Worm (Caenorhabditis elegans) whole organism, L4 larva: Measurements from ENCODE around the gene F35H10.5.

ENCODE experiments used
- dve-1 ChIP-seq: sonication (generic microtip); optimal IDR thresholded peaks from 2 replicates; lab custom pipeline; 2017; ENCODE audit warnings: antibody characterized with exemption, mild to moderate bottlenecking, missing genetic modification characterization, missing compliant biosample characterization; ENCODE audit not compliant: insufficient read depth
- hlh-11 ChIP-seq: fragments of 200-800 bp; sonication (Bioruptor generic); optimal IDR thresholded peaks from 2 replicates; lab custom pipeline; 2018; ENCODE audit warnings: mild to moderate bottlenecking, missing genetic modification characterization, missing compliant biosample characterization

DNA sequence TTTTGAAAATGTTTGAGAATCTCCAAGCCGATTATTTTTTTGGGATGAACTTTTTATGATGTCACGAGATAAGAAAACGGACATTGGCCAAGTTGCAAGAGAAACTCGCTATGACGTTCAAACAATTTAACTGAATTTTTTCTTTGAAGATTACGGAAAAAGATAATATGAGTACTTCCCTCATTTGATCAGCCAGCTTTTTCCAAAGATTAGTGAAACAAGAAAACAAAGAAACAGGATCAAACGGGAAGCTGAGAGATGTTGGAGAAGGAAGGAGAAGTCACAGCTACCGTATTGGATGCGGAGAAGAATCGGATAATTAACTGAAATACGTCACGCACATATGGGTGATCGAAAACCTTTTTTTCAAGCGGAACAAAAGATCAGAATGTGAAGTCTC, 46.4 kb upstream of the F35H10.5 start:
- no peak for TF ChIP-seq dve-1 (tag; lab: Kevin White, UChicago)
- peak; percentile 59 for TF ChIP-seq hlh-11 (tag; lab: Kevin White, UChicago)
